Fruit fly (Drosophila melanogaster) whole organism, embryonic: Measurements from ENCODE around the gene PIP82.

Experiments used
- BtbVII ChIP-seq: fragments of 200-800 bp; sonication (Bioruptor generic); optimal IDR thresholded peaks from 3 replicates; lab custom pipeline; 2017; ENCODE audit warnings: missing biosample characterization, mild to moderate bottlenecking, missing genetic modification characterization
- corto ChIP-seq: fragments of 200-800 bp; sonication (Bioruptor generic); optimal IDR thresholded peaks from 2 replicates; lab custom pipeline; 2016; ENCODE audit warnings: missing biosample characterization, mild to moderate bottlenecking, missing genetic modification characterization, moderate library complexity
- oc ChIP-seq: fragments of 200-800 bp; sonication (Bioruptor generic); optimal IDR thresholded peaks from 2 replicates; lab custom pipeline; 2018; ENCODE audit warnings: missing biosample characterization, mild to moderate bottlenecking, missing genetic modification characterization, moderate library complexity

DNA sequence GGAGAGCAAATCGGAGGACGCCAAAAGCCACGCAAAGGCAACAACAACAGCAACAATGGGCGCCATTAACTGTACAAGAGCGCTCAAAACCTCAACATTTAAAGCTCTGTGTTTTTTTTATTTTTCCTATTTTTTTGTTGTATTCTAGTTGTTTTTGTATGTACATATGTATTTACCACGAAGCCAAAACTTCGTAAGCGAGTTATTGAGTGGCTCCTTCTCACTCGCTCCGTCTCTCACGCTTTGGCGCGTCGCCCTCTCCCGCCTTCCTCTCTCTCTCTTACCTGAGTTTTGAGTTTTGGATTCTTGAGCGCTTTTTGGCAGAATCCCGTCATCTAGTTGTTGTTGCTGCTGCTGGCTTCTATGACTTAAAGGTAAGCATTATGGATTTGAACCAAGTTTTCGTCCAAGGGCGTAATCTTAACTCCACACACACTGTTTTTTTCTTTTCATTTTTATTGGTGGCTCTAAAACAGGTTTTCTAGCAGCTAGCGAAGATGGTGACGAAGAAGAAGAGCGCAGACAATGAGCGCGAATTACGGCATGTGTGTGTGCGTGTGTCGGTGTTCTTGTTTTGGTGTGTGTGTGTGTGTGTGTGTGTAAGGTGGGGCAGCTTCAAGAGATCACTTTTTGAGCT, 11.4 kb downstream of the PIP82 start:
- TF ChIP-seq BtbVII (GFP tag; lab: Kevin White, UChicago) (no peak), corto (GFP tag; lab: Kevin White, UChicago) (no peak), oc (no peak)
